Worm (Caenorhabditis elegans): ENCODE measurements around the gene acl-12.

DNA sequence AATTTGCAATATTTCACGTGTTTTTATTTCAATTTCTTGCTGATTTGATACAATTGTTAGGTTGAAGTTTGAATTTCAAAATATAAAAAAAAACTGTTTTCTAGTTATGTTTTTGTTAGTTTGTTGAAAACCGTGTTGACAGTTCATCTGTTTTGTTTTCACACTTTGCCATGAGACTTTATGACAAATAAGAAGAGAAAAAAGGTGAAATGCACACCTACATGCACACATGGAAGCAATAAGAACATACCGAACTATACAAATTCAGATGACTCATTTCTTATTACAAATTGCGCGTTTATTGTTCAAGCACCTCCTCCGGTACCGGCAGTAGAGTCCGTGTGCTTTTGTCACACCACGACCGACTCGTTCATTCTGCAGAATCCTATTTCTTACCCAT, 21.8 kb downstream of the acl-12 start, which contains the start of gene C10A4.9:
- TF ChIP-seq T22C8.4 (GFP tag; IDR thresholded peaks at IDR 0.05) (no peak), flt-1 (GFP tag; IDR thresholded peaks at IDR 0.05) (no peak), ztf-29 (GFP tag; IDR thresholded peaks at IDR 0.05) (no peak)

All from whole organism, midembryonic.